Worm (Caenorhabditis elegans): ENCODE results near the gene F40F9.3.

- TF ChIP-seq nhr-6 (tag; optimal IDR thresholded peaks at IDR 0.05) (no peak), zag-1 (tag; optimal IDR thresholded peaks at IDR 0.05) (no peak), snpc-4 (tag; optimal IDR thresholded peaks at IDR 0.05) (no peak)
Observed at ce11 chrV:9764552-9764951, 49.5 kb downstream of the F40F9.3 start.
